Worm (Caenorhabditis elegans) whole organism, young adult: ENCODE measurements around the gene tpst-1.

ENCODE experiments used
- ama-1 ChIP-seq, 3 experiments: fragments of 150-350 bp in 1 of 3; sonication (generic microtip) in 2 of 3; optimal IDR thresholded peaks; 2 replicates each; lab custom pipeline; 2014 to 2018; ENCODE audit warnings: missing biosample characterization in 2 of 3, missing genetic modification characterization in 2 of 3, missing genetic modification reagents in 2 of 3
- hmg-20 ChIP-seq: fragments of 200-800 bp; sonication (Bioruptor generic); IDR thresholded peaks from 2 replicates; pipeline ENCODE4 v1.3.6; 2022; ENCODE audit warnings: missing genetic modification reagents, missing genetic modification characterization, missing compliant biosample characterization
- snpc-4 ChIP-seq, 5 experiments: fragments of 150-350 bp in 1 of 5; sonication (generic microtip) in 4 of 5; optimal IDR thresholded peaks; 2 replicates each; lab custom pipeline; 2014 to 2018; ENCODE audit warnings: missing genetic modification characterization in 5 of 5, missing biosample characterization in 3 of 5, antibody characterized with exemption in 2 of 5, mild to moderate bottlenecking in 2 of 5, missing compliant biosample characterization in 2 of 5, missing genotype in 2 of 5, moderate library complexity in 2 of 5, missing genetic modification reagents in 1 of 5

ce11 chrIII:12711682-12712081 is 49.6 kb upstream of the tpst-1 start:
- TF ChIP-seq hmg-20 (GFP tag; lab: Robert Waterston, UW) (no peak), ama-1 (optimal IDR thresholded peaks at IDR 0.05; lab: Kevin White, UChicago) (no peak), ama-1 (GFP tag; optimal IDR thresholded peaks at IDR 0.05; lab: Kevin White, UChicago) (no peak), snpc-4 (GFP tag; optimal IDR thresholded peaks at IDR 0.05; lab: Kevin White, UChicago) (no peak), snpc-4 (tag; optimal IDR thresholded peaks at IDR 0.05; lab: Kevin White, UChicago) (no peak)
